Worm (Caenorhabditis elegans) whole organism, L2 larva: ENCODE measurements around the gene lact-7.

ENCODE experiments used
- C34F6.9 ChIP-seq: fragments of 150-350 bp; optimal IDR thresholded peaks from 2 replicates; lab custom pipeline; 2014; ENCODE audit warnings: missing biosample characterization, missing genetic modification characterization
- F13H6.1 ChIP-seq: sonication (generic microtip); optimal IDR thresholded peaks from 2 replicates; lab custom pipeline; 2016; ENCODE audit warnings: missing genetic modification characterization, missing compliant biosample characterization
- R02D3.7 ChIP-seq: fragments of 150-350 bp; optimal IDR thresholded peaks from 2 replicates; lab custom pipeline; 2014; ENCODE audit warnings: missing biosample characterization, missing genetic modification characterization
- Y55F3AM.14 ChIP-seq: fragments of 200-800 bp; sonication (Bioruptor generic); optimal IDR thresholded peaks from 2 replicates; lab custom pipeline; 2018; ENCODE audit warnings: mild to moderate bottlenecking, missing genetic modification characterization, missing compliant biosample characterization
- ZK546.5 ChIP-seq: sonication (generic microtip); optimal IDR thresholded peaks from 2 replicates; lab custom pipeline; 2017; ENCODE audit warnings: missing biosample characterization, missing genetic modification characterization
- alr-1 ChIP-seq: fragments of 150-350 bp; optimal IDR thresholded peaks from 2 replicates; lab custom pipeline; 2014; ENCODE audit warnings: missing biosample characterization, missing genetic modification characterization
- aly-2 ChIP-seq: fragments of 150-350 bp; optimal IDR thresholded peaks from 2 replicates; lab custom pipeline; 2014; ENCODE audit warnings: missing biosample characterization, missing genetic modification characterization
- ama-1 ChIP-seq: fragments of 150-350 bp; optimal IDR thresholded peaks from 2 replicates; lab custom pipeline; 2018; ENCODE audit warnings: inconsistent platforms
- blmp-1 ChIP-seq: sonication (generic microtip); optimal IDR thresholded peaks from 2 replicates; lab custom pipeline; 2017; ENCODE audit warnings: missing genetic modification characterization, mild to moderate bottlenecking, missing compliant biosample characterization, antibody characterized with exemption, moderate library complexity; ENCODE audit not compliant: insufficient read depth
- ceh-16 ChIP-seq: fragments of 150-350 bp; optimal IDR thresholded peaks from 2 replicates; lab custom pipeline; 2014; ENCODE audit warnings: missing biosample characterization, missing genetic modification characterization
- crh-2 ChIP-seq: sonication (generic microtip); optimal IDR thresholded peaks from 2 replicates; lab custom pipeline; 2017; ENCODE audit warnings: missing biosample characterization, missing genetic modification characterization
- dmd-4 ChIP-seq: sonication (generic microtip); optimal IDR thresholded peaks from 2 replicates; lab custom pipeline; 2017; ENCODE audit warnings: missing biosample characterization, missing genetic modification characterization
- egl-27 ChIP-seq: sonication (generic microtip); optimal IDR thresholded peaks from 3 replicates; lab custom pipeline; 2017; ENCODE audit warnings: missing biosample characterization, missing genetic modification reagents, missing genetic modification characterization
- elt-3 ChIP-seq: sonication (generic microtip); optimal IDR thresholded peaks from 2 replicates; lab custom pipeline; 2017; ENCODE audit warnings: missing biosample characterization, missing genetic modification characterization
- fos-1 ChIP-seq: fragments of 150-350 bp; optimal IDR thresholded peaks from 2 replicates; lab custom pipeline; 2014; ENCODE audit warnings: missing biosample characterization, missing genetic modification characterization
- lin-11 ChIP-seq: fragments of 150-350 bp; sonication (generic microtip); optimal IDR thresholded peaks from 2 replicates; lab custom pipeline; 2014; ENCODE audit warnings: missing biosample characterization, missing genetic modification characterization, inconsistent platforms, mixed read lengths
- lin-13 ChIP-seq: fragments of 150-350 bp; optimal IDR thresholded peaks from 2 replicates; lab custom pipeline; 2014; ENCODE audit warnings: missing biosample characterization, missing genetic modification reagents, missing genetic modification characterization
- lin-39 ChIP-seq: fragments of 150-350 bp; optimal IDR thresholded peaks from 2 replicates; lab custom pipeline; 2014; ENCODE audit warnings: missing biosample characterization, missing genetic modification reagents, missing genetic modification characterization
- lsy-2 ChIP-seq, 2 experiments: fragments of 150-350 bp in 1 of 2; sonication (generic microtip) in 1 of 2; optimal IDR thresholded peaks; 2 replicates each; lab custom pipeline; 2014 to 2017; ENCODE audit warnings: missing biosample characterization in 2 of 2, missing genetic modification characterization in 2 of 2
- mab-5 ChIP-seq: fragments of 150-350 bp; optimal IDR thresholded peaks from 2 replicates; lab custom pipeline; 2014; ENCODE audit warnings: missing biosample characterization, missing genetic modification characterization
- mdl-1 ChIP-seq, 2 experiments: fragments of 150-350 bp in 1 of 2; sonication (generic microtip) in 1 of 2; optimal IDR thresholded peaks; 2 replicates each; lab custom pipeline; 2017; ENCODE audit warnings: missing biosample characterization in 2 of 2, missing genetic modification characterization in 2 of 2
- nhr-10 ChIP-seq: sonication (generic microtip); optimal IDR thresholded peaks from 2 replicates; lab custom pipeline; 2017; ENCODE audit warnings: missing biosample characterization, missing genetic modification characterization
- nhr-11 ChIP-seq: fragments of 150-350 bp; optimal IDR thresholded peaks from 2 replicates; lab custom pipeline; 2014; ENCODE audit warnings: missing biosample characterization, missing genetic modification characterization
- nhr-129 ChIP-seq: fragments of 150-350 bp; optimal IDR thresholded peaks from 2 replicates; lab custom pipeline; 2014; ENCODE audit warnings: missing biosample characterization, missing genetic modification characterization
- nhr-21 ChIP-seq: fragments of 150-350 bp; optimal IDR thresholded peaks from 2 replicates; lab custom pipeline; 2014; ENCODE audit warnings: missing biosample characterization, missing genetic modification characterization
- nhr-25 ChIP-seq: fragments of 150-350 bp; sonication (generic microtip); optimal IDR thresholded peaks from 3 replicates; lab custom pipeline; 2014; ENCODE audit warnings: missing biosample characterization, missing genetic modification characterization
- nhr-6 ChIP-seq: fragments of 150-350 bp; optimal IDR thresholded peaks from 2 replicates; lab custom pipeline; 2014; ENCODE audit warnings: missing biosample characterization, missing genetic modification characterization
- nhr-77 ChIP-seq: fragments of 150-350 bp; optimal IDR thresholded peaks from 2 replicates; lab custom pipeline; 2014; ENCODE audit warnings: missing biosample characterization, missing genetic modification characterization
- sem-4 ChIP-seq: fragments of 150-350 bp; optimal IDR thresholded peaks from 2 replicates; lab custom pipeline; 2014; ENCODE audit warnings: missing biosample characterization, missing genetic modification reagents, missing genetic modification characterization
- skn-1 ChIP-seq: sonication (generic microtip); optimal IDR thresholded peaks from 2 replicates; lab custom pipeline; 2017; ENCODE audit warnings: missing biosample characterization, missing genetic modification characterization
- sma-9 ChIP-seq, 2 experiments: fragments of 150-350 bp in 1 of 2; sonication (generic microtip) in 1 of 2; optimal IDR thresholded peaks; 2 replicates each; lab custom pipeline; 2014 to 2016; ENCODE audit warnings: missing genetic modification characterization in 2 of 2, mild to moderate bottlenecking in 1 of 2, missing biosample characterization in 1 of 2, missing compliant biosample characterization in 1 of 2, missing genetic modification reagents in 1 of 2, moderate library complexity in 1 of 2
- snpc-4 ChIP-seq: fragments of 150-350 bp; optimal IDR thresholded peaks from 2 replicates; lab custom pipeline; 2014; ENCODE audit warnings: missing biosample characterization, missing genetic modification characterization
- unc-39 ChIP-seq: fragments of 150-350 bp; optimal IDR thresholded peaks from 2 replicates; lab custom pipeline; 2014; ENCODE audit warnings: missing biosample characterization, missing genetic modification characterization
- unc-55 ChIP-seq: fragments of 150-350 bp; sonication (generic microtip); optimal IDR thresholded peaks from 3 replicates; lab custom pipeline; 2014; ENCODE audit warnings: missing biosample characterization, missing genetic modification reagents, missing genetic modification characterization
- zag-1 ChIP-seq: fragments of 150-350 bp; optimal IDR thresholded peaks from 2 replicates; lab custom pipeline; 2014; ENCODE audit warnings: missing biosample characterization, missing genetic modification characterization
- ztf-1 ChIP-seq: fragments of 200-800 bp; sonication (Bioruptor generic); conservative IDR thresholded peaks from 2 replicates; pipeline ENCODE4 v1.3.6; 2022; ENCODE audit warnings: missing genetic modification characterization, missing compliant biosample characterization
- ztf-4 ChIP-seq: fragments of 150-350 bp; optimal IDR thresholded peaks from 2 replicates; lab custom pipeline; 2014; ENCODE audit warnings: missing biosample characterization, missing genetic modification characterization

lact-7 gene

DNA sequence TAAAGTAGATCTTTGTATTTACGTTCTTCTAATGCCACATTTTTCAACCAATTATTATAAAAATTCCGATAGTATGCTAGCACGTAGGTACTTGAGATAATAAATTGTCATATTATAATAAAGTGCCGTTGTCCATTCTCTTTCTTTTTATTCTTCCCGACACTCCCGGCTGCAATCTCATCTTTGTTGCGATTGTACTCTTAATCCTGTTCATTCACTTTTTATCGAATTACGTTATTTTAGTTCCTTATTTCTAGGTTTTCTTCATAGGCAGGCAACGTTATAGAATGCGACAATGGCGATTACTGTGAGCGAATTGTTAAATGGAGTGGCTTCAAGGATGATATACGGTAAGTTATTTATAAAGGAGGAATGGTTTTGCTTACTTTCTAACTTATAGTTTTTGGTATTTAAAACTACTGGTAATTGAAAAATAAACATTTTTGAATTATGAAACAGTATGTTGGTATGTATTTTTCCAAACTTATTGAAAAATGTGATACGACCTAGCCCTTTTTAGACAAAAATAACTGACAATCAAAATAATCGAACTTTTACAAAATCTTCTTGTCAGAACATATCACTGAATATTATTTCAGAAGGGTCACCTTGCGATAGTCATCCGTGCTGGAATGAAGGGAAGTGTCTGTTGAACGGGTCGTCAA, 13.0 kb upstream of the lact-7 start, which contains the start of gene C40H5.2:
Gene C40H5.2 (plus strand): TSS at position 256 of the 665 bp plus-strand sequence.
- TF ChIP-seq sma-9 (GFP tag; optimal IDR thresholded peaks at IDR 0.05; lab: Kevin White, UChicago) (no peak), sma-9 (tag; optimal IDR thresholded peaks at IDR 0.05; lab: Kevin White, UChicago) (no peak), unc-39 (tag; lab: Kevin White, UChicago) (no peak), nhr-6 (tag; lab: Kevin White, UChicago) (no peak), nhr-77 (tag; lab: Kevin White, UChicago) (no peak), lin-39 (tag; lab: Kevin White, UChicago) (no peak), egl-27 (tag; lab: Kevin White, UChicago) (no peak), F13H6.1 (tag; lab: Kevin White, UChicago) (no peak), nhr-25 (no peak), nhr-11 (no peak), alr-1 (tag; lab: Kevin White, UChicago) (no peak)
- TF ChIP-seq, all 48 proteins: peak for 0

DNA sequence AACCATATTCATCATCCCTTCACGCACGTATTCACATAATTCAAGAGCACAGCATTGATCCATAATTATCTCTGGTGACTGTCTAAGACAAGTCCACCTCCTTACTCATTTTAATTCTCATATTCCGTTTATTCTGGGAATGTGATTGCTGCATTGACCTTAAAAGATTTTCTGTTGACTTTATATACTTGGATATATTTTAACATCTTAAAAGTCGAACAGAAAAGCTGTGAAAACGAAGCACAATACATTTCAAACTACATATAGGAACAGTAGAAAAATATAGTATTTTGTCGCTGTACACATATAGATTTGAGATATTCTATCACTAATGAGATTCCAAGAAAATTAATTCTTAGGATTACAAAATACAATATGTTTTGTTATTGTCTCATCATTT, 6.6 kb upstream of the lact-7 start:
- TF ChIP-seq aly-2 (tag; lab: Kevin White, UChicago), result no peak

DNA sequence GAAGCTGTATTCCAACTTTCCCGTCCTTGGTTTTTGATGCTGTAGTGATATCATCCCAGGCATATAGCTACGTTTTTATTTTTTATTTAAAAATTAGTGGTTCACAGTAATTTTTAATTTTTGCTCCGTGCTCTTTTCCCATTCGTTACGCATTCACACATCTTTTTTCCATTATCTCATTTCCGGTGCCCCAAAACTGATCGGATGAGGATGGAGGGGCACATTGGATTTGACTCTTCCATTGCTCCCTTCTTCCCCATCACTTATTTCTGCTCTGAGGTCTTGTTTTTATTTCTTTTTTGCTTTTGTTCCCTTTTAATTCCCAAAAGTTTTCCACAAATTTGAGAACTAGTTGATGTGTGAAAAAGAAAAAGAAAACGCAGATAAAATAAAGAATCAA, 5.8 kb upstream of the lact-7 start:
- no peak for TF ChIP-seq R02D3.7 (tag; lab: Kevin White, UChicago)
- TF ChIP-seq lsy-2 (tag; optimal IDR thresholded peaks at IDR 0.05; lab: Kevin White, UChicago), result no peak
- no peak for TF ChIP-seq ama-1 (lab: Kevin White, UChicago)

DNA sequence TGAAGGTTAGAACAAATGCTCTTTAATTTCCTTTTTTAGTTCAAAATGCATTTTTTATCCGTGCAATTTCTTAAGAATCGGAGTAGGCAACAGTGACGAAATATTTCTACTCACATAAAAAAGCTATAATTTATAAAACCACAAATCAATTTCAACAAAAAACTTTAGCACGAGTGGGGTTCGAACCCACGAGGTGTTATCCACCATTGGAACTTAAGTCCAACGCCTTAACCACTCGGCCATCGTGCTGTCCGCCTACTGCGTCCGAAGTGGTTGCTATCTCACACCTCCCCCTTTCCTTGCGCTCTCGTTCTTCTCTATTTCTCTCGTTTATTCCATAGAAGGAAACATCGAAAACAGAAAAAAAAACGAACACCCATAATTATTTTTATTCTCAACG, 1.2 kb upstream of the lact-7 start:
- TF ChIP-seq lin-39 (tag; lab: Kevin White, UChicago) (no peak), ama-1 (lab: Kevin White, UChicago) (no peak), blmp-1 (no peak), ztf-1 (GFP tag; lab: Robert Waterston, UW) (no peak), crh-2 (tag; lab: Kevin White, UChicago) (peak; percentile 65), nhr-11 (peak; percentile 2), lin-11 (tag; lab: Kevin White, UChicago) (peak; percentile 50), ceh-16 (tag; lab: Kevin White, UChicago) (no peak), F13H6.1 (tag; lab: Kevin White, UChicago) (peak; percentile 64), C34F6.9 (tag; lab: Kevin White, UChicago) (peak; percentile 63), egl-27 (tag; lab: Kevin White, UChicago) (peak; percentile 55), fos-1 (tag; lab: Kevin White, UChicago) (peak; percentile 68), ztf-4 (peak; percentile 29), lin-13 (GFP tag; lab: Kevin White, UChicago) (peak; percentile 75), ZK546.5 (tag; lab: Kevin White, UChicago) (no peak), skn-1 (peak; percentile 18), zag-1 (tag; lab: Kevin White, UChicago) (peak; percentile 60), mdl-1 (tag; optimal IDR thresholded peaks at IDR 0.05; lab: Kevin White, UChicago) (peak in 1 of 2 experiments; percentile 58), nhr-21 (tag; lab: Kevin White, UChicago) (peak; percentile 35), unc-39 (tag; lab: Kevin White, UChicago) (no peak), sma-9 (GFP tag; optimal IDR thresholded peaks at IDR 0.05; lab: Kevin White, UChicago) (peak; percentile 87), sma-9 (tag; optimal IDR thresholded peaks at IDR 0.05; lab: Kevin White, UChicago) (no peak), dmd-4 (tag; lab: Kevin White, UChicago) (no peak), nhr-10 (tag; lab: Kevin White, UChicago) (no peak), Y55F3AM.14 (no peak), nhr-129 (tag; lab: Kevin White, UChicago) (peak; percentile 74), alr-1 (tag; lab: Kevin White, UChicago) (no peak), unc-55 (GFP tag; lab: Kevin White, UChicago) (peak; percentile 91), nhr-6 (tag; lab: Kevin White, UChicago) (peak; percentile 56), elt-3 (no peak), sem-4 (tag; lab: Kevin White, UChicago) (peak; percentile 15), mab-5 (tag; lab: Kevin White, UChicago) (peak; percentile 11), snpc-4 (peak; percentile 15)
